Worm (Caenorhabditis elegans) whole organism, early embryonic: Measurements from ENCODE around the gene tald-1.
A peak's percentile ranks its signal among the peaks of the same experiment; 100 is the strongest.

Source experiments
- hmbx-1 ChIP-seq: sonication (generic microtip); optimal IDR thresholded peaks from 2 replicates; lab custom pipeline; 2016; ENCODE audit warnings: mild to moderate bottlenecking, missing genetic modification characterization, missing compliant biosample characterization
- hmg-4 ChIP-seq: fragments of 200-800 bp; sonication (Bioruptor generic); optimal IDR thresholded peaks from 2 replicates; lab custom pipeline; 2018; ENCODE audit warnings: mild to moderate bottlenecking, missing genetic modification characterization, missing compliant biosample characterization

- TF ChIP-seq hmg-4 (GFP tag; lab: Kevin White, UChicago) = peak; percentile 32
- TF ChIP-seq hmbx-1 (tag; lab: Kevin White, UChicago) = no peak
Observed at ce11 chrIV:4398420-4398819, 12.0 kb downstream of the tald-1 start.
